Fruit fly (Drosophila melanogaster) whole organism, embryonic: ENCODE data around the gene Gclc.

Source experiments
- Atf-2 ChIP-seq: fragments of 200-800 bp; sonication (Bioruptor generic); optimal IDR thresholded peaks from 2 replicates; lab custom pipeline; 2016; ENCODE audit warnings: missing biosample characterization, missing genetic modification characterization
- Awh ChIP-seq: fragments of 200-800 bp; sonication (Bioruptor generic); IDR thresholded peaks from 2 replicates; pipeline ENCODE4, ENCODE4 v1.3.6; 2022; ENCODE audit warnings: missing biosample characterization, missing genetic modification characterization
- Bgb ChIP-seq: fragments of 200-800 bp; sonication (Bioruptor generic); IDR thresholded peaks from 2 replicates; pipeline ENCODE4 v1.3.6; 2022; ENCODE audit warnings: missing biosample characterization, missing genetic modification characterization; ENCODE audit not compliant: partially characterized antibody
- Blimp-1 ChIP-seq: fragments of 200-800 bp; sonication (Bioruptor generic); optimal IDR thresholded peaks from 3 replicates; lab custom pipeline; 2018; ENCODE audit warnings: missing biosample characterization, missing genetic modification characterization, mild to moderate bottlenecking, moderate library complexity, missing genetic modification reagents
- CG10274 ChIP-seq: fragments of 200-800 bp; sonication (Bioruptor generic); optimal IDR thresholded peaks from 3 replicates; lab custom pipeline; 2017; ENCODE audit warnings: missing biosample characterization, mild to moderate bottlenecking, missing genetic modification characterization
- CG14860 ChIP-seq: fragments of 200-800 bp; sonication (Bioruptor generic); IDR thresholded peaks from 3 replicates; pipeline ENCODE4 v1.3.6; 2022; ENCODE audit warnings: missing biosample characterization, missing genetic modification characterization; ENCODE audit not compliant: partially characterized antibody
- CG14965 ChIP-seq: fragments of 200-800 bp; sonication (Bioruptor generic); optimal IDR thresholded peaks from 2 replicates; lab custom pipeline; 2016; ENCODE audit warnings: missing biosample characterization, missing genetic modification characterization, borderline replicate concordance
- CG16813 ChIP-seq: fragments of 200-800 bp; sonication (Bioruptor generic); IDR thresholded peaks from 3 replicates; pipeline ENCODE4 v1.3.6; 2022; ENCODE audit warnings: missing biosample characterization, missing genetic modification characterization; ENCODE audit not compliant: partially characterized antibody
- CG17328 ChIP-seq: fragments of 200-800 bp; sonication (Bioruptor generic); IDR thresholded peaks from 2 replicates; pipeline ENCODE4 v1.3.6; 2022; ENCODE audit warnings: missing biosample characterization, missing genetic modification characterization
- CG1792 ChIP-seq: fragments of 200-800 bp; sonication (Bioruptor generic); optimal IDR thresholded peaks from 2 replicates; lab custom pipeline; 2016; ENCODE audit warnings: missing biosample characterization, missing genetic modification characterization
- CG18262 ChIP-seq: fragments of 200-800 bp; optimal IDR thresholded peaks from 3 replicates; lab custom pipeline; 2019; ENCODE audit warnings: missing biosample characterization, mild to moderate bottlenecking, missing genetic modification characterization, moderate library complexity
- CG3065 ChIP-seq: fragments of 200-800 bp; sonication (Bioruptor generic); optimal IDR thresholded peaks from 2 replicates; lab custom pipeline; 2016; ENCODE audit warnings: missing biosample characterization, missing genetic modification characterization
- CG31365 ChIP-seq: fragments of 200-800 bp; sonication (Bioruptor generic); optimal IDR thresholded peaks from 2 replicates; lab custom pipeline; 2018; ENCODE audit warnings: missing biosample characterization, mild to moderate bottlenecking, missing genetic modification characterization
- CG3281 ChIP-seq: fragments of 200-800 bp; sonication (Bioruptor generic); optimal IDR thresholded peaks from 3 replicates; lab custom pipeline; 2017; ENCODE audit warnings: missing biosample characterization, mild to moderate bottlenecking, missing genetic modification characterization
- CG3726 ChIP-seq: fragments of 200-800 bp; sonication (Bioruptor generic); IDR thresholded peaks from 3 replicates; pipeline ENCODE4, ENCODE4 v1.3.6; 2022; ENCODE audit warnings: missing biosample characterization, missing genetic modification characterization
- CG3995 ChIP-seq: fragments of 200-800 bp; sonication (Bioruptor generic); optimal IDR thresholded peaks from 3 replicates; lab custom pipeline; 2016; ENCODE audit warnings: missing biosample characterization, missing genetic modification characterization
- CG4360 ChIP-seq: fragments of 200-800 bp; sonication (Bioruptor generic); IDR thresholded peaks from 2 replicates; pipeline ENCODE4 v1.3.6; 2022; ENCODE audit warnings: missing biosample characterization, missing genetic modification characterization
- CG4730 ChIP-seq: fragments of 200-800 bp; sonication (Bioruptor generic); IDR thresholded peaks from 2 replicates; pipeline ENCODE4 v1.3.6; 2022; ENCODE audit warnings: missing biosample characterization, missing genetic modification characterization
- CG6272 ChIP-seq: fragments of 200-800 bp; sonication (Bioruptor generic); IDR thresholded peaks from 2 replicates; pipeline ENCODE4 v1.3.6; 2022; ENCODE audit warnings: missing biosample characterization, missing genetic modification characterization
- CG8478 ChIP-seq: fragments of >200 bp; optimal IDR thresholded peaks from 2 replicates; lab custom pipeline; 2018
- CTCF ChIP-seq: fragments of 200-800 bp; sonication (Bioruptor generic); optimal IDR thresholded peaks from 2 replicates; lab custom pipeline; 2017; ENCODE audit warnings: missing biosample characterization, mild to moderate bottlenecking, missing genetic modification characterization, moderate library complexity
- D19A ChIP-seq: fragments of 200-800 bp; optimal IDR thresholded peaks from 3 replicates; lab custom pipeline; 2019; ENCODE audit warnings: missing biosample characterization, mild to moderate bottlenecking, missing genetic modification characterization, moderate library complexity
- Fer1 ChIP-seq: fragments of 200-800 bp; sonication (Bioruptor generic); optimal IDR thresholded peaks from 2 replicates; lab custom pipeline; 2017; ENCODE audit warnings: missing biosample characterization, mild to moderate bottlenecking, missing genetic modification characterization
- Hr39 ChIP-seq: fragments of >200 bp; optimal IDR thresholded peaks from 2 replicates; lab custom pipeline; 2017
- MTF-1 ChIP-seq: fragments of 200-800 bp; sonication (Bioruptor generic); optimal IDR thresholded peaks from 2 replicates; lab custom pipeline; 2018; ENCODE audit warnings: missing biosample characterization, mild to moderate bottlenecking, missing genetic modification characterization, borderline replicate concordance
- NC2β ChIP-seq: fragments of 200-800 bp; sonication (Bioruptor generic); optimal IDR thresholded peaks from 2 replicates; lab custom pipeline; 2016; ENCODE audit warnings: missing biosample characterization, missing genetic modification characterization
- Nf-YA ChIP-seq: fragments of 200-800 bp; sonication (Bioruptor generic); IDR thresholded peaks from 2 replicates; pipeline ENCODE4 v1.3.6; 2022; ENCODE audit warnings: missing biosample characterization, missing genetic modification characterization
- NfI ChIP-seq: fragments of 200-800 bp; sonication (Bioruptor generic); optimal IDR thresholded peaks from 3 replicates; lab custom pipeline; 2018; ENCODE audit warnings: missing biosample characterization, mild to moderate bottlenecking, missing genetic modification characterization, moderate library complexity
- Optix ChIP-seq: fragments of 200-800 bp; sonication (Bioruptor generic); IDR thresholded peaks from 3 replicates; pipeline ENCODE4 v1.3.6; 2022; ENCODE audit warnings: missing biosample characterization, missing genetic modification characterization
- Sin3A ChIP-seq: fragments of >200 bp; optimal IDR thresholded peaks from 2 replicates; lab custom pipeline; 2018
- Sox102F ChIP-seq: fragments of 200-800 bp; sonication (Bioruptor generic); optimal IDR thresholded peaks from 2 replicates; lab custom pipeline; 2018; ENCODE audit warnings: missing biosample characterization, mild to moderate bottlenecking, missing genetic modification characterization, moderate library complexity
- Taf1 ChIP-seq: fragments of 200-800 bp; sonication (Bioruptor generic); IDR thresholded peaks from 2 replicates; pipeline ENCODE4 v1.3.6; 2022; ENCODE audit warnings: missing biosample characterization, missing genetic modification characterization
- YL-1 ChIP-seq: fragments of 200-800 bp; sonication (Bioruptor generic); optimal IDR thresholded peaks from 3 replicates; lab custom pipeline; 2017; ENCODE audit warnings: missing biosample characterization, mild to moderate bottlenecking, missing genetic modification characterization
- ac ChIP-seq: fragments of 200-800 bp; sonication (Bioruptor generic); optimal IDR thresholded peaks from 3 replicates; lab custom pipeline; 2017; ENCODE audit warnings: missing biosample characterization, mild to moderate bottlenecking, missing genetic modification characterization
- al ChIP-seq: fragments of 200-800 bp; sonication (Bioruptor generic); IDR thresholded peaks from 2 replicates; pipeline ENCODE4 v1.3.6; 2022; ENCODE audit warnings: missing biosample characterization, missing genetic modification characterization
- bcd ChIP-seq: fragments of 200-800 bp; sonication (Bioruptor generic); optimal IDR thresholded peaks from 2 replicates; lab custom pipeline; 2017; ENCODE audit warnings: missing biosample characterization, mild to moderate bottlenecking, missing genetic modification characterization
- btn ChIP-seq: fragments of 200-800 bp; sonication (Bioruptor generic); optimal IDR thresholded peaks from 2 replicates; lab custom pipeline; 2016; ENCODE audit warnings: missing biosample characterization, missing genetic modification characterization
- chinmo ChIP-seq: fragments of 200-800 bp; sonication (Bioruptor generic); IDR thresholded peaks from 4 replicates; pipeline ENCODE4 v1.3.6; 2022; ENCODE audit warnings: missing biosample characterization, missing genetic modification characterization; ENCODE audit not compliant: partially characterized antibody
- ci ChIP-seq: fragments of 200-800 bp; sonication (Bioruptor generic); IDR thresholded peaks from 3 replicates; pipeline ENCODE4 v1.3.6; 2022; ENCODE audit warnings: missing biosample characterization, missing genetic modification characterization
- dan ChIP-seq: fragments of 200-800 bp; sonication (Bioruptor generic); IDR thresholded peaks from 2 replicates; pipeline ENCODE4 v1.3.6; 2022; ENCODE audit warnings: missing biosample characterization, missing genetic modification characterization
- disco-r ChIP-seq: fragments of 200-800 bp; sonication (Bioruptor generic); optimal IDR thresholded peaks from 2 replicates; lab custom pipeline; 2016; ENCODE audit warnings: missing biosample characterization, missing genetic modification characterization
- fu2 ChIP-seq: fragments of 200-800 bp; sonication (Bioruptor generic); optimal IDR thresholded peaks from 2 replicates; lab custom pipeline; 2016; ENCODE audit warnings: missing biosample characterization, missing genetic modification characterization
- jigr1 ChIP-seq: fragments of 200-800 bp; sonication (Bioruptor generic); IDR thresholded peaks from 3 replicates; pipeline ENCODE4 v1.3.6; 2022; ENCODE audit warnings: missing biosample characterization, missing genetic modification characterization
- jumu ChIP-seq: fragments of 200-800 bp; sonication (Bioruptor generic); optimal IDR thresholded peaks from 3 replicates; lab custom pipeline; 2016; ENCODE audit warnings: missing biosample characterization, missing genetic modification characterization
- nerfin-2 ChIP-seq: fragments of 200-800 bp; sonication (Bioruptor generic); IDR thresholded peaks from 2 replicates; pipeline ENCODE4 v1.3.6; 2022; ENCODE audit warnings: missing biosample characterization, missing genetic modification characterization; ENCODE audit not compliant: partially characterized antibody
- pb ChIP-seq: fragments of 200-800 bp; sonication (Bioruptor generic); optimal IDR thresholded peaks from 3 replicates; lab custom pipeline; 2016; ENCODE audit warnings: missing biosample characterization, missing genetic modification characterization
- ro ChIP-seq: fragments of 200-800 bp; sonication (Bioruptor generic); IDR thresholded peaks from 2 replicates; pipeline ENCODE4 v1.3.6; 2022; ENCODE audit warnings: missing biosample characterization, missing genetic modification characterization
- sc ChIP-seq, 3 experiments: fragments of >200 bp in 2 of 3; fragments of 200-800 bp in 1 of 3; sonication (Bioruptor generic) in 1 of 3; optimal IDR thresholded peaks; 2 replicates in 2 of 3; 3 replicates in 1 of 3; lab custom pipeline; 2017; ENCODE audit warnings: mild to moderate bottlenecking in 1 of 3, missing biosample characterization in 1 of 3, missing genetic modification characterization in 1 of 3, missing genetic modification reagents in 1 of 3
- sna ChIP-seq: fragments of 200-800 bp; sonication (Bioruptor generic); IDR thresholded peaks from 2 replicates; pipeline ENCODE4 v1.3.6; 2022; ENCODE audit warnings: missing biosample characterization, missing genetic modification characterization; ENCODE audit not compliant: partially characterized antibody
- stc ChIP-seq: fragments of 200-800 bp; sonication (Bioruptor generic); IDR thresholded peaks from 2 replicates; pipeline ENCODE4 v1.3.6; 2022; ENCODE audit warnings: missing biosample characterization, missing genetic modification characterization
- toy ChIP-seq: fragments of 200-800 bp; sonication (Bioruptor generic); IDR thresholded peaks from 2 replicates; pipeline ENCODE4 v1.3.6; 2022; ENCODE audit warnings: missing biosample characterization, missing genetic modification characterization
- ttk ChIP-seq: fragments of 200-800 bp; sonication (Bioruptor generic); IDR thresholded peaks from 2 replicates; pipeline ENCODE4 v2.1.2; 2022; ENCODE audit warnings: missing biosample characterization, missing genetic modification characterization

Gclc gene

dm6 chrX:8125224-8125649, 9.3 kb upstream of the Gclc start (continued):
- TF ChIP-seq CG14860 (GFP tag; lab: Robert Waterston, UW) (no peak), Taf1 (GFP tag; lab: Robert Waterston, UW) (no peak), NC2β (GFP tag; lab: Kevin White, UChicago) (no peak), CG3726 (GFP tag; lab: Robert Waterston, UW) (no peak), Sox102F (GFP tag; lab: Kevin White, UChicago) (peak; percentile 74), dan (no peak), CG3995 (GFP tag; lab: Kevin White, UChicago) (no peak), NfI (GFP tag; lab: Kevin White, UChicago) (peak; percentile 8), CG4360 (no peak), CG8478 (lab: Kevin White, UChicago) (no peak), CG16813 (GFP tag; lab: Robert Waterston, UW) (no peak), Sin3A (lab: Kevin White, UChicago) (no peak), ttk (GFP tag; lab: Robert Waterston, UW) (peak; percentile 56; the same call in 1 of the 2 replicates), CG17328 (GFP tag; lab: Robert Waterston, UW) (no peak), al (GFP tag; lab: Robert Waterston, UW) (no peak), CG14965 (GFP tag; lab: Kevin White, UChicago) (no peak), ro (GFP tag; lab: Robert Waterston, UW) (no peak), CTCF (GFP tag; lab: Kevin White, UChicago) (no peak), CG6272 (GFP tag; lab: Robert Waterston, UW) (0 out of 2 replicates have a peak, but pooled peaks have one; percentile 10), Bgb (GFP tag; lab: Robert Waterston, UW) (no peak), Fer1 (GFP tag; lab: Kevin White, UChicago) (peak; percentile 37), fu2 (GFP tag; lab: Kevin White, UChicago) (no peak), btn (GFP tag; lab: Kevin White, UChicago) (no peak), Blimp-1 (GFP tag; lab: Kevin White, UChicago) (peak; percentile 53), CG4730 (GFP tag; lab: Robert Waterston, UW) (peak; percentile 6; the same call in 1 of the 2 replicates), Optix (GFP tag; lab: Robert Waterston, UW) (0 out of 3 replicates have a peak, but pooled peaks have one; percentile 41), YL-1 (GFP tag; lab: Kevin White, UChicago) (no peak), MTF-1 (GFP tag; lab: Kevin White, UChicago) (no peak), pb (GFP tag; lab: Kevin White, UChicago) (no peak), jumu (GFP tag; lab: Kevin White, UChicago) (no peak), jigr1 (no peak), CG3281 (GFP tag; lab: Kevin White, UChicago) (peak; percentile 15), sna (GFP tag; lab: Robert Waterston, UW) (no peak), Hr39 (lab: Kevin White, UChicago) (no peak), CG31365 (tag; lab: Kevin White, UChicago) (no peak), nerfin-2 (GFP tag; lab: Robert Waterston, UW) (no peak), stc (GFP tag; lab: Robert Waterston, UW) (peak; percentile 54; the same call in 1 of the 2 replicates), ac (GFP tag; lab: Kevin White, UChicago) (no peak), chinmo (GFP tag; lab: Robert Waterston, UW) (0 out of 4 replicates have a peak, but pooled peaks have one; percentile 20), Atf-2 (GFP tag; lab: Kevin White, UChicago) (no peak), D19A (peak; percentile 60), CG1792 (no peak), Nf-YA (no peak), bcd (peak; percentile 50), ci (GFP tag; lab: Robert Waterston, UW) (no peak), toy (GFP tag; lab: Robert Waterston, UW) (no peak), disco-r (GFP tag; lab: Kevin White, UChicago) (no peak), sc (optimal IDR thresholded peaks at IDR 0.05; lab: Kevin White, UChicago) (no peak), sc (GFP tag; optimal IDR thresholded peaks at IDR 0.05; lab: Kevin White, UChicago) (peak; percentile 40), Awh (GFP tag; lab: Robert Waterston, UW) (0 out of 2 replicates have a peak, but pooled peaks have one; percentile 32), CG18262 (peak; percentile 85), CG10274 (no peak), CG3065 (GFP tag; lab: Kevin White, UChicago) (no peak)
